Fruit fly (Drosophila melanogaster) whole organism, adult: ENCODE results near the gene Blm.

Source experiments
- CG14711 ChIP-seq: fragments of 200-800 bp; sonication (Bioruptor generic); optimal IDR thresholded peaks from 2 replicates; lab custom pipeline; 2018; ENCODE audit warnings: missing biosample characterization, mild to moderate bottlenecking, missing genetic modification characterization, moderate library complexity
- CG1620 ChIP-seq: fragments of 200-800 bp; sonication (Bioruptor generic); optimal IDR thresholded peaks from 2 replicates; lab custom pipeline; 2016; ENCODE audit warnings: missing biosample characterization, missing genetic modification characterization
- CG5204 ChIP-seq: fragments of 200-800 bp; sonication (Bioruptor generic); optimal IDR thresholded peaks from 2 replicates; lab custom pipeline; 2016; ENCODE audit warnings: missing biosample characterization, missing genetic modification characterization
- Crg-1 ChIP-seq: fragments of 200-800 bp; sonication (Bioruptor generic); optimal IDR thresholded peaks from 2 replicates; lab custom pipeline; 2016; ENCODE audit warnings: missing biosample characterization, missing genetic modification characterization
- bab1 ChIP-seq: fragments of 200-800 bp; sonication (Bioruptor generic); optimal IDR thresholded peaks from 3 replicates; lab custom pipeline; 2019; ENCODE audit warnings: missing biosample characterization, mild to moderate bottlenecking, missing genetic modification characterization, moderate library complexity
- cic ChIP-seq: fragments of 200-800 bp; sonication (Bioruptor generic); optimal IDR thresholded peaks from 2 replicates; lab custom pipeline; 2017; ENCODE audit warnings: missing biosample characterization, mild to moderate bottlenecking, missing genetic modification characterization, moderate library complexity
- pad ChIP-seq: fragments of 200-800 bp; sonication (Bioruptor generic); optimal IDR thresholded peaks from 3 replicates; lab custom pipeline; 2017; ENCODE audit warnings: missing biosample characterization, missing genetic modification characterization, mild to moderate bottlenecking, moderate library complexity, missing genetic modification reagents

- TF ChIP-seq cic (no peak), CG5204 (GFP tag; lab: Kevin White, UChicago) (no peak), bab1 (GFP tag; lab: Kevin White, UChicago) (peak; percentile 60), CG1620 (GFP tag; lab: Kevin White, UChicago) (peak; percentile 28), CG14711 (tag; lab: Kevin White, UChicago) (peak; percentile 28), pad (GFP tag; lab: Kevin White, UChicago) (no peak), Crg-1 (GFP tag; lab: Kevin White, UChicago) (no peak)
These were observed at the start of gene Blm, which contains the start of gene CG14722 for dm6 chr3R:11741730-11742203.
